Fruit fly (Drosophila melanogaster): ENCODE measurements around the gene CG8526.

DNA sequence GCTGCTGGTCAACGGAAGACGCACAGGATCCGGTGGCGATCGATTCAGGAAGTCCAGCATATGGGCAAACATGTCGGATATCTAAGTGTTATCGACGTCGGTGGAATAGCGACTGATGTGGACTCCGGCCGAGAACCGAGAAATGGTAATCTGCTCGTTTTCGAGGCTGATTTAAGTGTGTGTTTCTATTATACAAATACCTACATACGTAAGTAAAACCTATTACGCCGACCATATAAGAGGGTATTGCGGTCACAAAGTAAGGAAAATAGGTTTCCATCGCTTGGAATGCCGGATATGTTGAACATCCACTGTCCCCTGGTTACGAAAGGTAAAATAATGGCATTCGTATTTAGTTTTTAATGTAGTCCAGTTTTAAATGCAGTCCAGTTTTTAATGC, 17.2 kb downstream of the CG8526 start, which contains the start of gene CG9459:
- TF ChIP-seq CG10631 (GFP tag; optimal IDR thresholded peaks at IDR 0.05) (no peak), CG11762 (GFP tag; optimal IDR thresholded peaks at IDR 0.05; ENCODE audit: insufficient read depth) (no peak), CG16779 (tag; optimal IDR thresholded peaks at IDR 0.05) (no peak), CG6276 (GFP tag; optimal IDR thresholded peaks at IDR 0.05) (no peak), Eip75B (GFP tag; optimal IDR thresholded peaks at IDR 0.05) (no peak), vri (GFP tag; optimal IDR thresholded peaks at IDR 0.05) (no peak)
